Worm (Caenorhabditis elegans) whole organism, dauer: ENCODE measurements around the gene K02F6.8.
"Not testable (repeated sequence)": the region's sequence is repeated elsewhere in the genome, so short reads cannot be mapped to it uniquely, and the experiment has no call there.

Experiments
- unc-62 ChIP-seq: sonication (generic microtip); optimal IDR thresholded peaks from 2 replicates; lab custom pipeline; 2017; ENCODE audit warnings: missing biosample characterization, missing genetic modification reagents, missing genetic modification characterization

Gene K02F6.8

ce11 chrII:2534952-2535351 lies at the start of gene K02F6.8:
TSS of gene K02F6.8 (minus strand) at chrII:2535052.
- TF ChIP-seq unc-62 (GFP tag; lab: Kevin White, UChicago) = not testable (repeated sequence)

- TF ChIP-seq unc-62 (GFP tag; lab: Kevin White, UChicago) = no peak
These were observed 48.2 kb upstream of the K02F6.8 start, which contains the start of gene sri-74 for ce11 chrII:2583044-2583443. TSS of gene sri-74 (minus strand) at chrII:2583144.

ce11 chrII:2578216-2578615 lies 43.4 kb upstream of the K02F6.8 start:
- no peak for TF ChIP-seq unc-62 (GFP tag; lab: Kevin White, UChicago)

- no peak for TF ChIP-seq unc-62 (GFP tag; lab: Kevin White, UChicago)
These were observed 30.0 kb upstream of the K02F6.8 start, which contains the start of gene usp-39 for ce11 chrII:2564899-2565298. TSS of gene usp-39 (plus strand) at chrII:2565275.

ce11 chrII:2563973-2564372 lies 29.1 kb upstream of the K02F6.8 start, which contains the start of gene nep-18:
TSS of gene nep-18 (minus strand) at chrII:2564073.
- TF ChIP-seq unc-62 (GFP tag; lab: Kevin White, UChicago) = no peak

- TF ChIP-seq unc-62 (GFP tag; lab: Kevin White, UChicago) = not testable (repeated sequence)
These were observed 18.8 kb upstream of the K02F6.8 start, which contains the start of gene K02F6.1 for ce11 chrII:2553662-2554061. TSS of gene K02F6.1 (plus strand) at chrII:2553962.

ce11 chrII:2553030-2553429 lies 18.2 kb upstream of the K02F6.8 start:
- no peak for TF ChIP-seq unc-62 (GFP tag; lab: Kevin White, UChicago)

- no peak for TF ChIP-seq unc-62 (GFP tag; lab: Kevin White, UChicago)
These were observed 11.1 kb upstream of the K02F6.8 start, which contains the start of gene K02F6.3 for ce11 chrII:2545925-2546324. TSS of gene K02F6.3 (plus strand) at chrII:2546225.

- no peak for TF ChIP-seq unc-62 (GFP tag; lab: Kevin White, UChicago)
These were observed 3.3 kb upstream of the K02F6.8 start, which contains the start of gene K02F6.4 for ce11 chrII:2538194-2538593. TSS of gene K02F6.4 (plus strand) at chrII:2538494.

ce11 chrII:2537754-2538153 lies 2.9 kb upstream of the K02F6.8 start, which contains the start of gene K02F6.7:
TSS of gene K02F6.7 (minus strand) at chrII:2537854.
- no peak for TF ChIP-seq unc-62 (GFP tag; lab: Kevin White, UChicago)

- not testable (repeated sequence) for TF ChIP-seq unc-62 (GFP tag; lab: Kevin White, UChicago)
These were observed 393 bp downstream of the K02F6.8 start, which contains the start of gene K02F6.5 for ce11 chrII:2534459-2534858. TSS of gene K02F6.5 (plus strand) at chrII:2534759.

ce11 chrII:2530496-2530895 lies 4.4 kb downstream of the K02F6.8 start, which contains the start of gene K02F6.6:
TSS of gene K02F6.6 (plus strand) at chrII:2530796.
- TF ChIP-seq unc-62 (GFP tag; lab: Kevin White, UChicago) = no peak

ce11 chrII:2526887-2527286 lies 8.0 kb downstream of the K02F6.8 start:
- no peak for TF ChIP-seq unc-62 (GFP tag; lab: Kevin White, UChicago)

ce11 chrII:2525652-2526051 lies 9.2 kb downstream of the K02F6.8 start:
- TF ChIP-seq unc-62 (GFP tag; lab: Kevin White, UChicago) = no peak

- TF ChIP-seq unc-62 (GFP tag; lab: Kevin White, UChicago) = no peak
These were observed 12.9 kb downstream of the K02F6.8 start, which contains the start of gene bath-13 for ce11 chrII:2521960-2522359. TSS of gene bath-13 (minus strand) at chrII:2522060.

ce11 chrII:2518487-2518886 lies 16.4 kb downstream of the K02F6.8 start:
- no peak for TF ChIP-seq unc-62 (GFP tag; lab: Kevin White, UChicago)

- no peak for TF ChIP-seq unc-62 (GFP tag; lab: Kevin White, UChicago)
These were observed 30.4 kb downstream of the K02F6.8 start, which contains the start of gene gbas-1 for ce11 chrII:2504431-2504928. TSS of gene gbas-1 (plus strand) at chrII:2504878.
